Fruit fly (Drosophila melanogaster): ENCODE data around the gene osa.

osa gene

DNA sequence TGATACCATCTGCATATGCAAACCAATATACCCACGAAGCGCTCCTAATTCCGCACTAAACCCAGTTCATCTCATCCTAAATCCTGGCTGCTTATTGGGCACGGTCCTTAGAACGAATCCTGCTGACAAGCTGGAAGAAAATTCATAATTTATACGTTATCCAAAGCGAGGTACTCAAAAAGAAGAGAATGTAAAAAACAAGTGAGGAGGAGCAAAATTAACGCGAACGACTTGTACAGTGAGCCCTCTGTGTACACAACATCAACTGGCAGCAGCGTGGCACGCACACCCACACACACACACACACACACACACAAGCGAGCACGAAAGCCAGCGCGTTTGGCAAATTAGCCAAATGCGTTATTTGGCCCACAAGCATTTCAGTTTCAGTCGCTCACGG is 18.2 kb upstream of the osa start, which contains the start of gene TyrRII:
Gene TyrRII (plus strand): TSS at position 301 of the 400 bp plus-strand sequence.
- TF ChIP-seq CG1621 (tag; optimal IDR thresholded peaks at IDR 0.05) (no peak), Gug (GFP tag; IDR thresholded peaks at IDR 0.05) (no peak), vri (GFP tag; optimal IDR thresholded peaks at IDR 0.05) (no peak), Hr39 (GFP tag; optimal IDR thresholded peaks at IDR 0.05) (no peak), CG10631 (GFP tag; optimal IDR thresholded peaks at IDR 0.05) (no peak), dsx (GFP tag; optimal IDR thresholded peaks at IDR 0.05; ENCODE audit: poor library complexity, severe bottlenecking) (no peak), Blimp-1 (GFP tag; optimal IDR thresholded peaks at IDR 0.05) (no peak), fd85E (GFP tag; optimal IDR thresholded peaks at IDR 0.05) (no peak), CG34406 (GFP tag; optimal IDR thresholded peaks at IDR 0.05) (no peak), Hr4 (GFP tag; optimal IDR thresholded peaks at IDR 0.05) (no peak), Eip75B (GFP tag; optimal IDR thresholded peaks at IDR 0.05) (no peak), esn (GFP tag; optimal IDR thresholded peaks at IDR 0.05) (no peak), Ets21C (GFP tag; optimal IDR thresholded peaks at IDR 0.05) (no peak), dac (GFP tag; optimal IDR thresholded peaks at IDR 0.05) (no peak), CG6163 (GFP tag; IDR thresholded peaks at IDR 0.05) (no peak), CG31627 (GFP tag; optimal IDR thresholded peaks at IDR 0.05) (no peak), Eip78C (GFP tag) (no peak), Sox15 (GFP tag; optimal IDR thresholded peaks at IDR 0.05) (no peak)

DNA sequence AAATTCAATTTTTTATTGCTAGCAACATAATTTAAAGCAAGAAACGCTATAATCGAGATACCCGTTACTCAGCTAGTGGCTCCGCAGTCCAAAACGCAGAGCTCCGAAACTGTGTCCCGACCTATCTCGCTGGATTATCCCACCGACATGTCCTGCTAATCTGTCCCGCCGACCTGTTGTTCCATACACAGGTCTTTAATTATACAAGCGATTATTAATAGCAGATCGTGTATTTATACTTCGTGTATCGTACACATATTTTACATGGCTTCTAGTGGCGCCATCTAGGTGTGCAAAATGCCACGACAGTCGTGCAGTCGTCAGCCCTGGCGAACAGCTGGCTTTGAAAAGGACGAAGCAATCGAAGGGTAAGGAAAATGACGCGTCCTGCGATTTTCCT is 15.1 kb upstream of the osa start, which contains the start of gene CG14321:
Gene CG14321 (plus strand): TSS at position 338 of the 400 bp plus-strand sequence.
- TF ChIP-seq eg (GFP tag; IDR thresholded peaks at IDR 0.05): no peak
- no peak for TF ChIP-seq CG16779 (tag; optimal IDR thresholded peaks at IDR 0.05)
- no peak for TF ChIP-seq vri (GFP tag; optimal IDR thresholded peaks at IDR 0.05)
- no peak for TF ChIP-seq Ets96B (tag; optimal IDR thresholded peaks at IDR 0.05)
- no peak for TF ChIP-seq ss (GFP tag; optimal IDR thresholded peaks at IDR 0.05)
- TF ChIP-seq CG31627 (GFP tag; optimal IDR thresholded peaks at IDR 0.05): no peak
- no peak for TF ChIP-seq achi (GFP tag; optimal IDR thresholded peaks at IDR 0.05)
- no peak for TF ChIP-seq CG34406 (GFP tag; optimal IDR thresholded peaks at IDR 0.05)
- no peak for TF ChIP-seq CG4318 (GFP tag; optimal IDR thresholded peaks at IDR 0.05)
- TF ChIP-seq Ets21C (GFP tag; optimal IDR thresholded peaks at IDR 0.05): no peak
- no peak for TF ChIP-seq CG7368 (GFP tag; optimal IDR thresholded peaks at IDR 0.05)

DNA sequence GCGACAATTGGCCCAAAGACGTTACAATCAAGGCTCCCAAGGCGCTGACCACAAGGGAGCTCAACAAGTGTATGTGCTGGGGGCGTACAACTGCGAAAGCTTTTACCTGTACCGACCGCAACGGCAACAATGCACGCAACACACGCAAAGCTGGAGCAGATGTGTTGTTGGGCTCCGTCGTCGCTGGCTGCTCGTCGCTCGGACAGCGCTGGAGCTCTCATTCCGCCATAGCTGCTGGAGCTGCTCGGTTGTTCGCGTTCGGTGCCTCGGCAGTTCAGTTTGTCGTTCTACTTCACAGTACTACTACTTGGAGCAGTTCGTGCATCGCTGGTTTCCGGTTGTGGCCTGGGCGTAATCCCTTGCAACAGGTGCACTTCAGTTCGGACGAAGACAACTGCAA is 7.4 kb upstream of the osa start, which contains the start of gene Lgr1:
Gene Lgr1 (plus strand): TSS at position 220 of the 400 bp plus-strand sequence.
- TF ChIP-seq CG15336 (GFP tag; IDR thresholded peaks at IDR 0.05) (no peak), Lpt (GFP tag; optimal IDR thresholded peaks at IDR 0.05) (no peak), Blimp-1 (GFP tag; optimal IDR thresholded peaks at IDR 0.05) (no peak), CG8119 (GFP tag; IDR thresholded peaks at IDR 0.05) (no peak), Eip78C (GFP tag) (no peak), CG11902 (GFP tag; optimal IDR thresholded peaks at IDR 0.05) (no peak), CG6808 (GFP tag; optimal IDR thresholded peaks at IDR 0.05) (no peak), CG6163 (GFP tag; IDR thresholded peaks at IDR 0.05) (no peak)

DNA sequence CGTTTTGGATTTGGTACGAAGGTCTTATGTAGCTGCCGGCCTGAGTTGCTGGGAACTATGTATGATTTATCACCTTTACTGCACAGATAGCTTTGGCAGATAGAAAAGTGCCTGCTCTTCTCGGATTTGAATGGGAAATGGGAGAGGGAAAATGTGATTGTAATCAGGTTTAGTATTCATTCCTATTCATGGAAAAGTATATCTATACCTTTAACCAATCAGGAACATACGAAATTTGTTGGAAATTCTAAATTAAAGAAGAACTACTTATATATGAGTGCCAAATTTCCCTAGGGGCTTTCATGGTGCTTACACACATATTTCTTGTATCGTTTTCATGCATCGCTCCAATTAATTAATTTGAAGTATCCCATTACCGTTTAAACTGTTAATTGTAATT is 6.8 kb upstream of the osa start, which contains the start of gene Atg8b:
Gene Atg8b (minus strand): TSS at position 101 of the 400 bp plus-strand sequence.
- no peak for TF ChIP-seq lz (GFP tag; optimal IDR thresholded peaks at IDR 0.05)
- no peak for TF ChIP-seq CG34406 (GFP tag; optimal IDR thresholded peaks at IDR 0.05)
- no peak for TF ChIP-seq fkh (GFP tag; optimal IDR thresholded peaks at IDR 0.05)
- no peak for TF ChIP-seq Eip78C (GFP tag)
- TF ChIP-seq Smox (GFP tag; optimal IDR thresholded peaks at IDR 0.05): no peak
- no peak for TF ChIP-seq CG11902 (GFP tag; optimal IDR thresholded peaks at IDR 0.05)
- TF ChIP-seq net (GFP tag; optimal IDR thresholded peaks at IDR 0.05): no peak
- TF ChIP-seq Hr4 (GFP tag; optimal IDR thresholded peaks at IDR 0.05): no peak
- TF ChIP-seq Sox15 (GFP tag; optimal IDR thresholded peaks at IDR 0.05): no peak
- TF ChIP-seq pdm3 (GFP tag; optimal IDR thresholded peaks at IDR 0.05): no peak
- TF ChIP-seq eg (GFP tag; IDR thresholded peaks at IDR 0.05): no peak
- TF ChIP-seq dsx (GFP tag; optimal IDR thresholded peaks at IDR 0.05; ENCODE audit: poor library complexity, severe bottlenecking): no peak
- no peak for TF ChIP-seq CG1621 (tag; optimal IDR thresholded peaks at IDR 0.05)
- TF ChIP-seq CG8119 (GFP tag; IDR thresholded peaks at IDR 0.05): no peak
- no peak for TF ChIP-seq Blimp-1 (GFP tag; optimal IDR thresholded peaks at IDR 0.05)
- no peak for TF ChIP-seq CG3032 (tag; optimal IDR thresholded peaks at IDR 0.05)
- no peak for TF ChIP-seq CG6276 (GFP tag; optimal IDR thresholded peaks at IDR 0.05)
- no peak for TF ChIP-seq achi (GFP tag; optimal IDR thresholded peaks at IDR 0.05)
